Fruit fly (Drosophila melanogaster) whole organism: ENCODE results near the gene CG31274.

Experiments
- CG8478 ChIP-seq: fragments of >200 bp; optimal IDR thresholded peaks from 2 replicates; lab custom pipeline; 2018; ENCODE audit warnings: inconsistent platforms
- Dll ChIP-seq: fragments of >200 bp; optimal IDR thresholded peaks from 2 replicates; lab custom pipeline; 2017
- EcR ChIP-seq, 2 experiments: fragments of >200 bp; optimal IDR thresholded peaks; 2 replicates each; lab custom pipeline; 2017; ENCODE audit warnings: missing biosample characterization in 2 of 2, missing genetic modification characterization in 2 of 2, missing genetic modification reagents in 2 of 2
- pan ChIP-seq: fragments of >200 bp; optimal IDR thresholded peaks from 2 replicates; lab custom pipeline; 2017
- psq ChIP-seq: fragments of >200 bp; optimal IDR thresholded peaks from 2 replicates; lab custom pipeline; 2017
- usp ChIP-seq: fragments of >200 bp; optimal IDR thresholded peaks from 2 replicates; lab custom pipeline; 2017; ENCODE audit warnings: missing biosample characterization, missing genetic modification characterization, mixed read lengths

DNA sequence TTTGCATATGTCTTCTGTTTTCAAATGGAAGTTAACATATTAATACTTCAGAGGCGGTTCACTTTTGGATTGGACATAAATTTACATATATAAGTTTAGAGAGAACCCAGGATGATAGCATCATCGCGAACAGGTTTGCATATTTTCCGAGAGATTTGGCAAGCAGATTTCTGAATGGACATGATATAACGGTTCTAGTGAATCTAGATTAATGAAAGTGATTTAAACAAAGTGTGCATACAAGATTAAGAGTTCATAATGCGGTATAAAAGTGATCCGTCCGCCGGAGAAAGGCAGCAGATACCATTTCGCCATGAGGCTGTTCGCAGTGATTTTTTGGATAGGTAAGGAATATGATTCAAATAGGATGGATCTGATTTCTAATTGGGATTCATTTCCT is 35.6 kb downstream of the CG31274 start, which contains the start of gene CG5225:
- TF ChIP-seq usp (GFP tag; lab: Kevin White, UChicago) (no peak), psq (lab: Kevin White, UChicago) (no peak), pan (lab: Kevin White, UChicago) (no peak), EcR (GFP tag; optimal IDR thresholded peaks at IDR 0.05; lab: Kevin White, UChicago) (no peak), CG8478 (no peak), Dll (lab: Kevin White, UChicago) (no peak)
